Fruit fly (Drosophila melanogaster) whole organism, prepupa: Measurements from ENCODE around the gene Snapin.
A peak's percentile ranks its signal among the peaks of the same experiment; 100 is the strongest.

Source experiments
- Blimp-1 ChIP-seq: fragments of 200-800 bp; sonication (Bioruptor generic); optimal IDR thresholded peaks from 3 replicates; lab custom pipeline; 2017; ENCODE audit warnings: missing biosample characterization, missing genetic modification characterization, mild to moderate bottlenecking, moderate library complexity, missing genetic modification reagents
- CG10631 ChIP-seq: fragments of 200-800 bp; sonication (Bioruptor generic); optimal IDR thresholded peaks from 2 replicates; lab custom pipeline; 2016; ENCODE audit warnings: missing biosample characterization, missing genetic modification characterization
- CG10669 ChIP-seq: fragments of 200-800 bp; sonication (Bioruptor generic); optimal IDR thresholded peaks from 3 replicates; lab custom pipeline; 2018; ENCODE audit warnings: missing biosample characterization, mild to moderate bottlenecking, missing genetic modification characterization, moderate library complexity
- CG11294 ChIP-seq: fragments of 200-800 bp; sonication (Bioruptor generic); IDR thresholded peaks from 2 replicates; pipeline ENCODE4 v1.3.6; 2022; ENCODE audit warnings: missing biosample characterization, missing genetic modification characterization
- CG15336 ChIP-seq: fragments of 200-800 bp; sonication (Bioruptor generic); IDR thresholded peaks from 2 replicates; pipeline ENCODE4 v1.3.6; 2022; ENCODE audit warnings: missing biosample characterization, missing genetic modification characterization
- CG1621 ChIP-seq: fragments of 200-800 bp; sonication (Bioruptor generic); optimal IDR thresholded peaks from 3 replicates; lab custom pipeline; 2018; ENCODE audit warnings: missing biosample characterization, mild to moderate bottlenecking, missing genetic modification characterization
- CG16779 ChIP-seq: fragments of 200-800 bp; sonication (Bioruptor generic); optimal IDR thresholded peaks from 3 replicates; lab custom pipeline; 2017; ENCODE audit warnings: missing biosample characterization, mild to moderate bottlenecking, missing genetic modification characterization
- CG3032 ChIP-seq: fragments of 200-800 bp; optimal IDR thresholded peaks from 2 replicates; lab custom pipeline; 2019; ENCODE audit warnings: missing biosample characterization, mild to moderate bottlenecking, missing genetic modification characterization, moderate library complexity
- CG31627 ChIP-seq: fragments of 200-800 bp; sonication (Bioruptor generic); optimal IDR thresholded peaks from 3 replicates; lab custom pipeline; 2016; ENCODE audit warnings: missing biosample characterization, missing genetic modification characterization
- CG32006 ChIP-seq: fragments of 200-800 bp; sonication (Bioruptor generic); optimal IDR thresholded peaks from 3 replicates; lab custom pipeline; 2017; ENCODE audit warnings: missing biosample characterization, mild to moderate bottlenecking, missing genetic modification characterization
- CG34406 ChIP-seq: fragments of 200-800 bp; sonication (Bioruptor generic); optimal IDR thresholded peaks from 3 replicates; lab custom pipeline; 2016; ENCODE audit warnings: missing biosample characterization, missing genetic modification characterization
- CG3919 ChIP-seq: fragments of 200-800 bp; sonication (Bioruptor generic); optimal IDR thresholded peaks from 3 replicates; lab custom pipeline; 2016; ENCODE audit warnings: missing biosample characterization, missing genetic modification characterization
- CG6163 ChIP-seq: fragments of 200-800 bp; sonication (Bioruptor generic); IDR thresholded peaks from 3 replicates; pipeline ENCODE4 v1.3.6; 2022; ENCODE audit warnings: missing biosample characterization, missing genetic modification characterization
- CG6276 ChIP-seq: fragments of 200-800 bp; sonication (Bioruptor generic); optimal IDR thresholded peaks from 2 replicates; lab custom pipeline; 2017; ENCODE audit warnings: missing biosample characterization, mild to moderate bottlenecking, missing genetic modification characterization
- CG6808 ChIP-seq: fragments of 200-800 bp; sonication (Bioruptor generic); optimal IDR thresholded peaks from 3 replicates; lab custom pipeline; 2017; ENCODE audit warnings: missing biosample characterization, missing genetic modification characterization, mild to moderate bottlenecking, moderate library complexity, missing genetic modification reagents
- CG6854 ChIP-seq: fragments of 200-800 bp; sonication (Bioruptor generic); optimal IDR thresholded peaks from 2 replicates; lab custom pipeline; 2017; ENCODE audit warnings: missing biosample characterization, mild to moderate bottlenecking, missing genetic modification characterization
- CG7368 ChIP-seq: fragments of 200-800 bp; sonication (Bioruptor generic); optimal IDR thresholded peaks from 3 replicates; lab custom pipeline; 2016; ENCODE audit warnings: missing biosample characterization, missing genetic modification characterization
- CG8119 ChIP-seq: fragments of 200-800 bp; sonication (Bioruptor generic); IDR thresholded peaks from 3 replicates; pipeline ENCODE4 v1.3.6; 2022; ENCODE audit warnings: missing biosample characterization, missing genetic modification characterization
- CG8319 ChIP-seq: fragments of 200-800 bp; sonication (Bioruptor generic); optimal IDR thresholded peaks from 3 replicates; lab custom pipeline; 2016; ENCODE audit warnings: missing biosample characterization, missing genetic modification characterization
- CG8632 ChIP-seq: fragments of 200-800 bp; sonication (Bioruptor generic); optimal IDR thresholded peaks from 3 replicates; lab custom pipeline; 2016; ENCODE audit warnings: missing biosample characterization, missing genetic modification characterization
- CG9139 ChIP-seq: fragments of 200-800 bp; sonication (Bioruptor generic); optimal IDR thresholded peaks from 3 replicates; lab custom pipeline; 2017; ENCODE audit warnings: missing biosample characterization, mild to moderate bottlenecking, missing genetic modification characterization
- Eip75B ChIP-seq: fragments of 200-800 bp; sonication (Bioruptor generic); optimal IDR thresholded peaks from 3 replicates; lab custom pipeline; 2016; ENCODE audit warnings: missing biosample characterization, missing genetic modification characterization
- Eip78C ChIP-seq: fragments of 200-800 bp; sonication (Bioruptor generic); peaks from one replicate; lab custom pipeline; 2016; ENCODE audit warnings: missing biosample characterization, missing genetic modification characterization
- Eip93F ChIP-seq: fragments of 200-800 bp; sonication (Bioruptor generic); optimal IDR thresholded peaks from 2 replicates; lab custom pipeline; 2016; ENCODE audit warnings: missing biosample characterization, mild to moderate bottlenecking, missing genetic modification characterization
- Ets21C ChIP-seq: fragments of 200-800 bp; sonication (Bioruptor generic); optimal IDR thresholded peaks from 3 replicates; lab custom pipeline; 2016; ENCODE audit warnings: missing biosample characterization, missing genetic modification characterization
- Ets96B ChIP-seq: fragments of 200-800 bp; optimal IDR thresholded peaks from 2 replicates; lab custom pipeline; 2019; ENCODE audit warnings: missing biosample characterization, mild to moderate bottlenecking, missing genetic modification characterization, moderate library complexity
- Hr38 ChIP-seq: sonication (Bioruptor generic); optimal IDR thresholded peaks from 2 replicates; lab custom pipeline; 2016; ENCODE audit warnings: missing biosample characterization, missing genetic modification characterization
- Hr4 ChIP-seq: fragments of 200-800 bp; sonication (Bioruptor generic); optimal IDR thresholded peaks from 3 replicates; lab custom pipeline; 2016; ENCODE audit warnings: missing biosample characterization, missing genetic modification characterization
- Lpt ChIP-seq: fragments of 200-800 bp; sonication (Bioruptor generic); optimal IDR thresholded peaks from 3 replicates; lab custom pipeline; 2016; ENCODE audit warnings: missing biosample characterization, missing genetic modification characterization
- OdsH ChIP-seq: fragments of 200-800 bp; sonication (Bioruptor generic); optimal IDR thresholded peaks from 3 replicates; lab custom pipeline; 2016; ENCODE audit warnings: missing biosample characterization, missing genetic modification characterization
- Smox ChIP-seq: fragments of 200-800 bp; sonication (Bioruptor generic); optimal IDR thresholded peaks from 3 replicates; lab custom pipeline; 2016; ENCODE audit warnings: missing biosample characterization, missing genetic modification characterization
- Sox102F ChIP-seq: fragments of 200-800 bp; sonication (Bioruptor generic); optimal IDR thresholded peaks from 2 replicates; lab custom pipeline; 2016; ENCODE audit warnings: missing biosample characterization, mild to moderate bottlenecking, missing genetic modification characterization
- Sox15 ChIP-seq: fragments of 200-800 bp; sonication (Bioruptor generic); optimal IDR thresholded peaks from 3 replicates; lab custom pipeline; 2016; ENCODE audit warnings: missing biosample characterization, missing genetic modification characterization
- achi ChIP-seq: fragments of 200-800 bp; sonication (Bioruptor generic); optimal IDR thresholded peaks from 3 replicates; lab custom pipeline; 2016; ENCODE audit warnings: missing biosample characterization, missing genetic modification characterization
- acj6 ChIP-seq: fragments of 200-800 bp; sonication (Bioruptor generic); optimal IDR thresholded peaks from 3 replicates; lab custom pipeline; 2016; ENCODE audit warnings: missing biosample characterization, missing genetic modification characterization
- eg ChIP-seq: fragments of 200-800 bp; sonication (Bioruptor generic); IDR thresholded peaks from 3 replicates; pipeline ENCODE4 v1.3.6; 2022; ENCODE audit warnings: missing biosample characterization, missing genetic modification characterization
- fd59A ChIP-seq: fragments of 200-800 bp; sonication (Bioruptor generic); optimal IDR thresholded peaks from 2 replicates; lab custom pipeline; 2017; ENCODE audit warnings: missing biosample characterization, mild to moderate bottlenecking, missing genetic modification characterization, missing genetic modification reagents
- fkh ChIP-seq: fragments of 200-800 bp; sonication (Bioruptor generic); optimal IDR thresholded peaks from 3 replicates; lab custom pipeline; 2017; ENCODE audit warnings: missing biosample characterization, mild to moderate bottlenecking, missing genetic modification characterization, moderate library complexity
- lz ChIP-seq: fragments of 200-800 bp; sonication (Bioruptor generic); optimal IDR thresholded peaks from 3 replicates; lab custom pipeline; 2016; ENCODE audit warnings: missing biosample characterization, missing genetic modification characterization
- net ChIP-seq: fragments of 200-800 bp; sonication (Bioruptor generic); optimal IDR thresholded peaks from 3 replicates; lab custom pipeline; 2016; ENCODE audit warnings: missing biosample characterization, missing genetic modification characterization
- pdm3 ChIP-seq: fragments of 200-800 bp; sonication (Bioruptor generic); optimal IDR thresholded peaks from 3 replicates; lab custom pipeline; 2016; ENCODE audit warnings: missing biosample characterization, missing genetic modification characterization
- salr ChIP-seq, 2 experiments: fragments of 200-800 bp; sonication (Bioruptor generic); optimal IDR thresholded peaks; 3 replicates each; lab custom pipeline; 2016 to 2018; ENCODE audit warnings: missing biosample characterization in 2 of 2, missing genetic modification characterization in 2 of 2, mild to moderate bottlenecking in 1 of 2
- spab ChIP-seq: fragments of 200-800 bp; sonication (Bioruptor generic); optimal IDR thresholded peaks from 2 replicates; lab custom pipeline; 2017; ENCODE audit warnings: missing biosample characterization, mild to moderate bottlenecking, missing genetic modification characterization, missing genetic modification reagents
- ss ChIP-seq, 2 experiments: fragments of 200-800 bp; sonication (Bioruptor generic); optimal IDR thresholded peaks; 2 replicates in 1 of 2; 3 replicates in 1 of 2; lab custom pipeline; 2017 to 2018; ENCODE audit warnings: mild to moderate bottlenecking in 2 of 2, missing biosample characterization in 2 of 2, missing genetic modification characterization in 2 of 2, moderate library complexity in 1 of 2
- svp ChIP-seq: fragments of 200-800 bp; sonication (Bioruptor generic); peaks from one replicate; lab custom pipeline; 2016; ENCODE audit warnings: missing biosample characterization, missing genetic modification characterization
- topi ChIP-seq: fragments of 200-800 bp; sonication (Bioruptor generic); optimal IDR thresholded peaks from 3 replicates; lab custom pipeline; 2016; ENCODE audit warnings: missing biosample characterization, missing genetic modification characterization
- vri ChIP-seq: fragments of 200-800 bp; sonication (Bioruptor generic); optimal IDR thresholded peaks from 3 replicates; lab custom pipeline; 2016; ENCODE audit warnings: missing biosample characterization, mild to moderate bottlenecking, missing genetic modification characterization

Snapin gene

DNA sequence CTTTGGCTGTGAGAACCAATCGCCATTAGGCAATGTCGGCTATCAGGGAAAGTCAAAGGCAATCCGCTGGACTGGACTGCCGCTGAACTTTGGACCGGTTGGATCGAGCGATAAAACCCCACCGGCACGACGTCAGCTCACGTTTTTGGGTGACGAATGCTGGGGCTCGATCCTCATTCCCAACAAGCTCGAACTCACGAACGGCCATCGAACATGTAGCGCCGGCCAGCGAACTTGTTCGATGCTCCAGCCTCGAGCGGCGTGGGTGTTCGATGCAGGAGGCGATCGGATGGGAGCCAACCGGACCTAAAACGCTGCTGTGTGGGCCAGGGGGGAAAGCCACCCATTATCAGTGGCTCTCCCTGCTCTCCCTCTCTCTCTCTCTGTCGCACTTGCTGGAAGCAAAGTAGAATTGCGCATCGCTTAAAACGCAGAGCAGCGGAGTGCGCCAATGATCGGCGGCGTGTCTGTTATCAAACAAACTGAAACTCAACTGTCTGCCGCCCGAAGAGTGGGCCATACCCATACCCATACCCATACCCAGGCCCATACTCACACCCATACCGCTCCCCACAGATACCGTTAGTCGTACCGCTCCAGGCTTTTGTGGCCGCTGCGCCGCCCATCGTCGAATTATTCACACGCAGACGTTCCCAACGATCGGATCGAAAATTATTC lies 45.3 kb upstream of the Snapin start, which contains the start of gene daw (continued):
- TF ChIP-seq Eip78C, result peak; percentile 76
- peak; percentile 60; the same call in 2 of the 3 replicates for TF ChIP-seq CG6163 (GFP tag; lab: Robert Waterston, UW)
- peak; percentile 41 for TF ChIP-seq Blimp-1
- TF ChIP-seq CG31627 (GFP tag; lab: Kevin White, UChicago), result no peak
- peak; percentile 59 for TF ChIP-seq topi (GFP tag; lab: Kevin White, UChicago)
- TF ChIP-seq OdsH (GFP tag; lab: Kevin White, UChicago), result no peak
- TF ChIP-seq Ets21C (GFP tag; lab: Kevin White, UChicago), result no peak
- no peak for TF ChIP-seq CG8632
- peak; percentile 30 for TF ChIP-seq Eip75B

DNA sequence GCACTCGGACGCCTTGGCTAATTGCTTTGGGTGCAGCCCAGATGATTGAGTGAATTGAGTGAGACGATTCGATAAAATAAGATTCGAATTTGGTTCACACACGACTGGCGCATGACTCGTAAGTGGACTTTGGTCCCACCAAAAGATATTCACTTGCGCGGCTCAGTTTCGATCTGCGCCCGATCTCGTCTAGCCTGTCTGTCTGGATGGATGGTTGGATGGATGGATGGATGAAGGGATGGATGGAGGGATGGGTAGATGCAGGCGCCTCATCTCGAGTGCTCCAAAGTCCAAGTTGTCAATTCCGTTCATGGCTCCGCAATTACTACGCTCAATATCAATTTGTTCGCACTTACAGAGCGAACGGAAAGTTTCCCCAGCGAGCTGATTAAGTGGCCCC lies 43.0 kb upstream of the Snapin start:
- no peak for TF ChIP-seq acj6
- TF ChIP-seq net (GFP tag; lab: Kevin White, UChicago), result peak; percentile 38
- 0 out of 3 replicates have a peak, but pooled peaks have one; percentile 37 for TF ChIP-seq eg
- peak; percentile 84 for TF ChIP-seq CG6808 (GFP tag; lab: Kevin White, UChicago)
- TF ChIP-seq CG10631 (GFP tag; lab: Kevin White, UChicago), result no peak
- TF ChIP-seq CG10669 (GFP tag; lab: Kevin White, UChicago), result peak; percentile 57
- peak; percentile 27 for TF ChIP-seq Hr38
- no peak for TF ChIP-seq Sox102F
- no peak for TF ChIP-seq Smox
- TF ChIP-seq CG6163 (GFP tag; lab: Robert Waterston, UW), result no peak; the same call in 2 of the 3 replicates
- TF ChIP-seq Sox15 (GFP tag; lab: Kevin White, UChicago), result no peak
- peak; percentile 39 for TF ChIP-seq CG16779
- TF ChIP-seq OdsH (GFP tag; lab: Kevin White, UChicago), result no peak
- no peak for TF ChIP-seq Eip93F
- no peak for TF ChIP-seq vri (GFP tag; lab: Kevin White, UChicago)
- TF ChIP-seq CG8119 (GFP tag; lab: Robert Waterston, UW), result peak; percentile 59; the same call in 2 of the 3 replicates
- TF ChIP-seq Ets96B (tag; lab: Kevin White, UChicago), result peak; percentile 33
- no peak for TF ChIP-seq CG34406
- TF ChIP-seq pdm3, result no peak
- peak; percentile 55 for TF ChIP-seq CG1621 (tag; lab: Kevin White, UChicago)
- TF ChIP-seq svp, result peak; percentile 10
- no peak for TF ChIP-seq CG8319
- TF ChIP-seq CG32006 (GFP tag; lab: Kevin White, UChicago), result no peak
- no peak for TF ChIP-seq Blimp-1
- TF ChIP-seq Lpt (GFP tag; lab: Kevin White, UChicago), result peak; percentile 10
- no peak for TF ChIP-seq salr (GFP tag; optimal IDR thresholded peaks at IDR 0.05; lab: Kevin White, UChicago)
- TF ChIP-seq Eip78C, result peak; percentile 76
- no peak for TF ChIP-seq fkh (GFP tag; lab: Kevin White, UChicago)
- TF ChIP-seq CG15336 (GFP tag; lab: Robert Waterston, UW), result peak; percentile 43
- TF ChIP-seq CG6276 (GFP tag; lab: Kevin White, UChicago), result peak; percentile 88
- peak; percentile 3 for TF ChIP-seq Hr4 (GFP tag; lab: Kevin White, UChicago)
- no peak for TF ChIP-seq lz
- TF ChIP-seq CG6854 (GFP tag; lab: Kevin White, UChicago), result peak; percentile 32
- peak; percentile 88 for TF ChIP-seq CG9139 (GFP tag; lab: Kevin White, UChicago)
- TF ChIP-seq CG3032 (tag; lab: Kevin White, UChicago), result peak; percentile 16
- peak; percentile 43 for TF ChIP-seq CG3919
- no peak for TF ChIP-seq achi (GFP tag; lab: Kevin White, UChicago)
- peak; percentile 90 to 91 for TF ChIP-seq ss (GFP tag; optimal IDR thresholded peaks at IDR 0.05; lab: Kevin White, UChicago)
- peak; percentile 33 for TF ChIP-seq CG7368
- peak; percentile 73 for TF ChIP-seq spab (GFP tag; lab: Kevin White, UChicago)
- no peak for TF ChIP-seq CG11294 (GFP tag; lab: Robert Waterston, UW)
- no peak for TF ChIP-seq Ets21C (GFP tag; lab: Kevin White, UChicago)
- no peak for TF ChIP-seq fd59A
